Worm (Caenorhabditis elegans) whole organism, L3 larva: ENCODE results near the gene K02E11.4.

ENCODE experiments used
- ZK546.5 ChIP-seq: sonication (generic microtip); optimal IDR thresholded peaks from 2 replicates; lab custom pipeline; 2017; ENCODE audit warnings: missing biosample characterization, missing genetic modification characterization
- aly-2 ChIP-seq: fragments of 150-350 bp; optimal IDR thresholded peaks from 2 replicates; lab custom pipeline; 2014; ENCODE audit warnings: missing biosample characterization, missing genetic modification characterization
- ama-1 ChIP-seq: fragments of 150-350 bp; optimal IDR thresholded peaks from 2 replicates; lab custom pipeline; 2018
- ceh-28 ChIP-seq: fragments of 150-350 bp; optimal IDR thresholded peaks from 2 replicates; lab custom pipeline; 2014; ENCODE audit warnings: missing biosample characterization, missing genetic modification reagents, missing genetic modification characterization
- ceh-82 ChIP-seq: fragments of 150-350 bp; optimal IDR thresholded peaks from 2 replicates; lab custom pipeline; 2014; ENCODE audit warnings: missing biosample characterization, missing genetic modification characterization
- ceh-9 ChIP-seq: sonication (generic microtip); optimal IDR thresholded peaks from 2 replicates; lab custom pipeline; 2018; ENCODE audit warnings: missing biosample characterization, missing genetic modification characterization
- daf-12 ChIP-seq: fragments of 150-350 bp; optimal IDR thresholded peaks from 2 replicates; lab custom pipeline; 2014; ENCODE audit warnings: missing biosample characterization, missing genetic modification reagents, missing genetic modification characterization
- elt-2 ChIP-seq: sonication (generic microtip); optimal IDR thresholded peaks from 2 replicates; lab custom pipeline; 2016; ENCODE audit warnings: missing genetic modification reagents, mild to moderate bottlenecking, missing genetic modification characterization, missing compliant biosample characterization
- elt-3 ChIP-seq, 3 experiments: fragments of 150-350 bp in 1 of 3; sonication (generic microtip) in 2 of 3; optimal IDR thresholded peaks; 2 replicates in 2 of 3; 4 replicates in 1 of 3; lab custom pipeline; 2014 to 2017; ENCODE audit warnings: missing biosample characterization in 3 of 3, missing genetic modification characterization in 3 of 3
- eor-1 ChIP-seq, 2 experiments: fragments of 150-350 bp; optimal IDR thresholded peaks; 2 replicates each; lab custom pipeline; 2014 to 2018; ENCODE audit warnings: missing biosample characterization in 2 of 2, missing genetic modification characterization in 2 of 2
- fkh-10 ChIP-seq: sonication (generic microtip); optimal IDR thresholded peaks from 2 replicates; lab custom pipeline; 2017; ENCODE audit warnings: missing biosample characterization, missing genetic modification reagents, missing genetic modification characterization
- fkh-2 ChIP-seq: fragments of 150-350 bp; optimal IDR thresholded peaks from 2 replicates; lab custom pipeline; 2014; ENCODE audit warnings: missing biosample characterization, missing genetic modification reagents, missing genetic modification characterization
- fos-1 ChIP-seq: fragments of 150-350 bp; optimal IDR thresholded peaks from 2 replicates; lab custom pipeline; 2014; ENCODE audit warnings: missing biosample characterization, missing genetic modification characterization
- hmg-11 ChIP-seq: sonication (generic microtip); optimal IDR thresholded peaks from 2 replicates; lab custom pipeline; 2016; ENCODE audit warnings: missing genetic modification characterization, missing compliant biosample characterization
- jun-1 ChIP-seq: fragments of 150-350 bp; optimal IDR thresholded peaks from 2 replicates; lab custom pipeline; 2014; ENCODE audit warnings: missing biosample characterization, missing genetic modification reagents, missing genetic modification characterization
- lin-39 ChIP-seq: fragments of 150-350 bp; optimal IDR thresholded peaks from 2 replicates; lab custom pipeline; 2018; ENCODE audit warnings: missing biosample characterization, missing genetic modification reagents, missing genetic modification characterization
- lsy-12 ChIP-seq: sonication (generic microtip); optimal IDR thresholded peaks from 2 replicates; lab custom pipeline; 2016; ENCODE audit warnings: mild to moderate bottlenecking, missing genetic modification characterization, missing compliant biosample characterization
- mml-1 ChIP-seq: fragments of 150-350 bp; sonication (generic microtip); optimal IDR thresholded peaks from 3 replicates; lab custom pipeline; 2014; ENCODE audit warnings: missing biosample characterization, missing genetic modification characterization
- nfya-1 ChIP-seq: sonication (generic microtip); optimal IDR thresholded peaks from 2 replicates; lab custom pipeline; 2017; ENCODE audit warnings: missing genetic modification characterization, mild to moderate bottlenecking, missing compliant biosample characterization, antibody characterized with exemption, moderate library complexity; ENCODE audit not compliant: insufficient read depth
- nhr-12 ChIP-seq: fragments of 150-350 bp; optimal IDR thresholded peaks from 2 replicates; lab custom pipeline; 2014; ENCODE audit warnings: missing biosample characterization, missing genetic modification characterization
- nhr-23 ChIP-seq: fragments of 150-350 bp; optimal IDR thresholded peaks from 2 replicates; lab custom pipeline; 2014; ENCODE audit warnings: missing biosample characterization, missing genetic modification reagents, missing genetic modification characterization
- nhr-25 ChIP-seq: sonication (generic microtip); optimal IDR thresholded peaks from 2 replicates; lab custom pipeline; 2017; ENCODE audit warnings: missing biosample characterization, missing genetic modification characterization
- nhr-28 ChIP-seq: fragments of 150-350 bp; optimal IDR thresholded peaks from 2 replicates; lab custom pipeline; 2014; ENCODE audit warnings: missing biosample characterization, missing genetic modification characterization
- nhr-43 ChIP-seq: sonication (generic microtip); optimal IDR thresholded peaks from 2 replicates; lab custom pipeline; 2016; ENCODE audit warnings: mild to moderate bottlenecking, missing genetic modification characterization, missing compliant biosample characterization; ENCODE audit not compliant: poor library complexity, severe bottlenecking
- nhr-67 ChIP-seq: fragments of 150-350 bp; optimal IDR thresholded peaks from 2 replicates; lab custom pipeline; 2014; ENCODE audit warnings: missing biosample characterization, missing genetic modification characterization
- nhr-77 ChIP-seq: fragments of 150-350 bp; optimal IDR thresholded peaks from 2 replicates; lab custom pipeline; 2014; ENCODE audit warnings: missing biosample characterization, missing genetic modification characterization
- pha-4 ChIP-seq: fragments of 150-350 bp; optimal IDR thresholded peaks from 2 replicates; lab custom pipeline; 2014; ENCODE audit warnings: missing biosample characterization, missing genetic modification reagents, missing genetic modification characterization
- pqm-1 ChIP-seq: fragments of 150-350 bp; optimal IDR thresholded peaks from 2 replicates; lab custom pipeline; 2017; ENCODE audit warnings: missing biosample characterization, missing genetic modification characterization, inconsistent platforms
- skn-1 ChIP-seq: fragments of 150-350 bp; optimal IDR thresholded peaks from 2 replicates; lab custom pipeline; 2014; ENCODE audit warnings: missing biosample characterization, missing genetic modification characterization
- snpc-4 ChIP-seq: fragments of 150-350 bp; optimal IDR thresholded peaks from 2 replicates; lab custom pipeline; 2014; ENCODE audit warnings: missing biosample characterization, missing genetic modification characterization
- tbx-2 ChIP-seq: sonication (generic microtip); optimal IDR thresholded peaks from 2 replicates; lab custom pipeline; 2016; ENCODE audit warnings: mild to moderate bottlenecking, missing genetic modification characterization, missing compliant biosample characterization
- unc-39 ChIP-seq: sonication (generic microtip); optimal IDR thresholded peaks from 4 replicates; lab custom pipeline; 2017; ENCODE audit warnings: missing biosample characterization, missing genetic modification characterization
- unc-62 ChIP-seq: fragments of 150-350 bp; sonication (generic microtip); optimal IDR thresholded peaks from 4 replicates; lab custom pipeline; 2014; ENCODE audit warnings: missing biosample characterization, missing genetic modification reagents, missing genetic modification characterization
- zag-1 ChIP-seq: fragments of 150-350 bp; optimal IDR thresholded peaks from 2 replicates; lab custom pipeline; 2014; ENCODE audit warnings: missing biosample characterization, missing genetic modification characterization
- ztf-11 ChIP-seq: fragments of 150-350 bp; optimal IDR thresholded peaks from 2 replicates; lab custom pipeline; 2014; ENCODE audit warnings: missing biosample characterization, missing genetic modification characterization
- ztf-4 ChIP-seq: fragments of 150-350 bp; optimal IDR thresholded peaks from 2 replicates; lab custom pipeline; 2014; ENCODE audit warnings: missing biosample characterization, missing genetic modification characterization

K02E11.4 gene

DNA sequence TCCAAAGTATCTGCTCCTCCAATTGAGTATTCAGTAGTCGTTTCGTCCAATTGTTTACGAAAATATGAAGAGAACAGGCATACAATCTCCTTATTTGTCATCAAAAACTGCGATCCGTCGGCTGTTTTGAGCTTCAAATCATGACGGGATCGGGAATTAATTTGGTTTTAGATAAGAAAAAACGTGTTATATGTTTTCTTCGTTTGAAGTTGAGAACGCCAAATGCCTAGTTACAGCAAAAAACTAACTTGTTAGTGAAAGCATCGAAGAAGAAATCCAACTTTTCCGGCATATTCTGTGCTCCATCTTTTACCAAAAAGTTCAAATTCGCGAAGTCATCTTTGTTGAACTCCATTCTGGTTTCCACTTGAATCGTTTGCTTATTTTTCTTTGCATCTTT, 41.4 kb upstream of the K02E11.4 start, which contains the start of gene F14D7.1:
Gene F14D7.1, minus strand, starts transcription at position 101 of the 400 bp plus-strand sequence.
- TF ChIP-seq eor-1 (tag; optimal IDR thresholded peaks at IDR 0.05; lab: Kevin White, UChicago) (no peak), mml-1 (tag; lab: Kevin White, UChicago) (no peak), ceh-82 (tag; lab: Kevin White, UChicago) (no peak), skn-1 (no peak), zag-1 (tag; lab: Kevin White, UChicago) (no peak), ceh-28 (tag; lab: Kevin White, UChicago) (no peak), nhr-67 (tag; lab: Kevin White, UChicago) (no peak), nhr-43 (tag; lab: Kevin White, UChicago) (no peak), ama-1 (lab: Kevin White, UChicago) (no peak), aly-2 (no peak), fkh-2 (no peak), nhr-12 (tag; lab: Kevin White, UChicago) (no peak), ceh-9 (tag; lab: Kevin White, UChicago) (no peak), tbx-2 (no peak), pqm-1 (no peak), fos-1 (tag; lab: Kevin White, UChicago) (no peak), unc-39 (no peak), ztf-11 (tag; lab: Kevin White, UChicago) (no peak), nhr-77 (no peak), nhr-25 (tag; lab: Kevin White, UChicago) (no peak)

DNA sequence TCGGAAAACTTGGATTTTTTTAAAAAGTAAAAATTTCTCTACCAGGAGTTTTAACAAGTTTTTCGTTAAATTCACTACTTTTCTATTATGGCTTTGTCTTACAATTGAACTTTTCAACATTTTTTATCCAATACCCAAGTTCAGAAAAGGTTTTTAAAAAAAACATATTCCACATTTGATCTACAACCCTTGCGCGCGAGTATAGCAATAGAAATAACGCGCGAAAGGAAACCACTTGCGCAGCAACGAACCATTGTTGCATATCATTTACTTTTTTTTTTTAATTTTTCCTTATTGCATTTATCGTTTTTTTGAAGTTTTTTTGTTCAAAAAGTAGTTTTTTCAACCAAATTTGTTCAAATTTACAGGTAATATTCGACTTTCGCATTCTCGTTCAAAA, 37.9 kb upstream of the K02E11.4 start, which contains the start of gene F40G12.11:
Gene F40G12.11, plus strand, starts transcription at position 369 of the 400 bp plus-strand sequence.
- TF ChIP-seq ztf-4 (tag; lab: Kevin White, UChicago) = no peak
- TF ChIP-seq snpc-4 (tag; lab: Kevin White, UChicago) = no peak
- no peak for TF ChIP-seq tbx-2
- no peak for TF ChIP-seq jun-1 (tag; lab: Kevin White, UChicago)
- no peak for TF ChIP-seq skn-1
- TF ChIP-seq lin-39 (tag; lab: Kevin White, UChicago) = no peak
- no peak for TF ChIP-seq ZK546.5 (tag; lab: Kevin White, UChicago)
- no peak for TF ChIP-seq nhr-67 (tag; lab: Kevin White, UChicago)
- no peak for TF ChIP-seq nfya-1 (tag; lab: Kevin White, UChicago)
- no peak for TF ChIP-seq elt-3 (tag; optimal IDR thresholded peaks at IDR 0.05; lab: Kevin White, UChicago)

DNA sequence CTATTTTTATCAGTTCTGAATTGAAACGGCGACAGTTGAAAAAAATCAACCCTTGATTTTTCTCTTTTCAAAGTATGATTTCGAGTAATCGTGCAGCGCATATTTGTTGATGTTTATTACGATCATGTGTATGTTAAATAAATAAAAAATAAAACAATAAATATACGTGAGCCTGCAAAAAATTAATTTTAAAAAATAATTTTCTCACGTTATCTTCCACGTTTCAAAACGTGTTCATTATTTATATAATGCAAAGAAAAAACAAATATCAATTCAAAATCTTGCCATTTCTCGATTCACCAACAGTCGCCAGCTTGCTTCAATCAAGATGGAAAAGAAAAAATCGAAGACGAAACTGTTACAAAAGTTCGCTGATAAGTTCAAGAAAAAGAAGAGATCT, 35.3 kb upstream of the K02E11.4 start, which contains the start of gene F40G12.10:
Gene F40G12.10, plus strand, starts transcription at position 301 of the 400 bp plus-strand sequence.
- TF ChIP-seq ZK546.5 (tag; lab: Kevin White, UChicago) = no peak
- no peak for TF ChIP-seq mml-1 (tag; lab: Kevin White, UChicago)
- TF ChIP-seq, all 47 proteins: peak for 0

DNA sequence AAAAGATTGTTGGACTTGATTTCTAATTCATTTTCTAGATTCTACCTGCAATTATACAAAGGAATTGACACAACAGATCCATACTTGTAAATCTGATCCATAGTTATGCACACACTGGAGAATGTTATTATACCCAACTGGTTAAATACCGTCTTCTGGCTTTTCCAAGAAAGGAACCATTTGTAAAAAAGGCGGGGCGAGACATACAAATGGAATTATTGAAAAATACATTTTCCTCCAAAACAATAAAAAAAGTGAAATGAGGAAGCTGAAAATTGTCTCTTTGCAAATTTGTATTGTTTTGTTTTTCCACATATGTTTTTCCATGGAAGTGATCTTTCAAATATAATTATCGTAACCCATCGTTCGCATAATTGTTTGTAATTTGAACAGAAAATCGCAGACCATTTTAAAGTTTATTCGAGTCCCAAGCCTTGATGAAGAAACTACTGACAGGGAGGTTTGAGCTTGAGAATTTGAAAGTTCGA, 34.3 kb upstream of the K02E11.4 start, which contains the start of the genes srt-74 and F40G12.9:
Gene srt-74, minus strand, starts transcription at position 101 of the 488 bp plus-strand sequence.
Gene F40G12.9, plus strand, starts transcription at position 438 of the 488 bp plus-strand sequence.
- TF ChIP-seq pha-4 (tag; lab: Kevin White, UChicago) (no peak), nhr-28 (tag; lab: Kevin White, UChicago) (no peak), pqm-1 (no peak), lin-39 (tag; lab: Kevin White, UChicago) (no peak), jun-1 (tag; lab: Kevin White, UChicago) (no peak), nhr-12 (tag; lab: Kevin White, UChicago) (no peak), tbx-2 (no peak), lsy-12 (tag; lab: Kevin White, UChicago) (no peak), nhr-23 (no peak), daf-12 (no peak), nhr-77 (no peak), elt-2 (no peak), hmg-11 (tag; lab: Kevin White, UChicago) (no peak), unc-62 (GFP tag; lab: Kevin White, UChicago) (no peak), fkh-10 (GFP tag; lab: Kevin White, UChicago) (no peak)
